Fruit fly (Drosophila melanogaster) whole organism, embryonic: ENCODE results near the gene MED14.

Source experiments
- Bteb2 ChIP-seq: fragments of 200-800 bp; sonication (Bioruptor generic); optimal IDR thresholded peaks from 2 replicates; lab custom pipeline; 2016; ENCODE audit warnings: missing biosample characterization, missing genetic modification characterization
- CG10431 ChIP-seq: fragments of 200-800 bp; sonication (Bioruptor generic); optimal IDR thresholded peaks from 3 replicates; lab custom pipeline; 2018; ENCODE audit warnings: missing biosample characterization, mild to moderate bottlenecking, missing genetic modification characterization
- CG10462 ChIP-seq: fragments of 200-800 bp; sonication (Bioruptor generic); optimal IDR thresholded peaks from 2 replicates; lab custom pipeline; 2016; ENCODE audit warnings: missing biosample characterization, missing genetic modification characterization
- CG10959 ChIP-seq: fragments of 200-800 bp; sonication (Bioruptor generic); IDR thresholded peaks from 2 replicates; pipeline ENCODE4 v1.3.6; 2022; ENCODE audit warnings: missing biosample characterization, missing genetic modification characterization
- CG11696 ChIP-seq: fragments of 200-800 bp; sonication (Bioruptor generic); IDR thresholded peaks from 2 replicates; pipeline ENCODE4 v1.3.6; 2022; ENCODE audit warnings: missing biosample characterization, missing genetic modification characterization
- CG12659 ChIP-seq: fragments of 200-800 bp; sonication (Bioruptor generic); optimal IDR thresholded peaks from 3 replicates; lab custom pipeline; 2017; ENCODE audit warnings: mild to moderate bottlenecking, missing biosample characterization, missing genetic modification reagents, missing genetic modification characterization
- CG13775 ChIP-seq: fragments of 200-800 bp; sonication (Bioruptor generic); optimal IDR thresholded peaks from 3 replicates; lab custom pipeline; 2017; ENCODE audit warnings: missing biosample characterization, mild to moderate bottlenecking, missing genetic modification characterization
- CG1832 ChIP-seq: fragments of 200-800 bp; sonication (Bioruptor generic); optimal IDR thresholded peaks from 2 replicates; lab custom pipeline; 2017; ENCODE audit warnings: missing biosample characterization, mild to moderate bottlenecking, missing genetic modification characterization, inconsistent platforms
- CG18764 ChIP-seq: fragments of 200-800 bp; sonication (Bioruptor generic); optimal IDR thresholded peaks from 3 replicates; lab custom pipeline; 2016; ENCODE audit warnings: missing biosample characterization, missing genetic modification characterization
- CG31388 ChIP-seq: fragments of 200-800 bp; sonication (Bioruptor generic); optimal IDR thresholded peaks from 2 replicates; lab custom pipeline; 2016; ENCODE audit warnings: missing biosample characterization, missing genetic modification characterization
- CG32767 ChIP-seq: fragments of 200-800 bp; sonication (Bioruptor generic); IDR thresholded peaks from 2 replicates; pipeline ENCODE4 v1.3.6; 2022; ENCODE audit warnings: missing biosample characterization, missing genetic modification characterization
- CG32772 ChIP-seq: fragments of 200-800 bp; sonication (Bioruptor generic); IDR thresholded peaks from 2 replicates; pipeline ENCODE4 v1.3.6; 2022; ENCODE audit warnings: missing biosample characterization, missing genetic modification characterization
- CG34422 ChIP-seq: fragments of 200-800 bp; sonication (Bioruptor generic); IDR thresholded peaks from 3 replicates; pipeline ENCODE4 v1.3.6; 2022; ENCODE audit warnings: missing biosample characterization, missing genetic modification characterization
- CG3838 ChIP-seq: fragments of 200-800 bp; sonication (Bioruptor generic); optimal IDR thresholded peaks from 3 replicates; lab custom pipeline; 2016; ENCODE audit warnings: missing biosample characterization, missing genetic modification characterization
- CG4854 ChIP-seq: fragments of 200-800 bp; sonication (Bioruptor generic); optimal IDR thresholded peaks from 2 replicates; lab custom pipeline; 2016; ENCODE audit warnings: missing biosample characterization, missing genetic modification characterization, inconsistent platforms
- CG5953 ChIP-seq: fragments of 200-800 bp; sonication (Bioruptor generic); IDR thresholded peaks from 2 replicates; pipeline ENCODE4 v1.3.6; 2022; ENCODE audit warnings: missing biosample characterization, missing genetic modification characterization
- CG6654 ChIP-seq: fragments of 200-800 bp; sonication (Bioruptor generic); optimal IDR thresholded peaks from 2 replicates; lab custom pipeline; 2017; ENCODE audit warnings: missing biosample characterization, mild to moderate bottlenecking, missing genetic modification characterization
- CG7786 ChIP-seq: fragments of 200-800 bp; sonication (Bioruptor generic); optimal IDR thresholded peaks from 2 replicates; lab custom pipeline; 2016; ENCODE audit warnings: missing biosample characterization, missing genetic modification characterization
- CG8281 ChIP-seq: fragments of 200-800 bp; sonication (Bioruptor generic); optimal IDR thresholded peaks from 2 replicates; lab custom pipeline; 2018; ENCODE audit warnings: missing biosample characterization, mild to moderate bottlenecking, missing genetic modification characterization, moderate library complexity
- CG8359 ChIP-seq: fragments of 200-800 bp; sonication (Bioruptor generic); optimal IDR thresholded peaks from 2 replicates; lab custom pipeline; 2017; ENCODE audit warnings: missing biosample characterization, mild to moderate bottlenecking, missing genetic modification characterization, borderline replicate concordance
- CG9797 ChIP-seq: fragments of 200-800 bp; sonication (Bioruptor generic); optimal IDR thresholded peaks from 3 replicates; lab custom pipeline; 2018; ENCODE audit warnings: missing biosample characterization, mild to moderate bottlenecking, missing genetic modification characterization
- Chrac-16 ChIP-seq: fragments of 200-800 bp; sonication (Bioruptor generic); optimal IDR thresholded peaks from 3 replicates; lab custom pipeline; 2016; ENCODE audit warnings: missing biosample characterization, missing genetic modification characterization
- Doc2 ChIP-seq: fragments of 200-800 bp; sonication (Bioruptor generic); IDR thresholded peaks from 2 replicates; pipeline ENCODE4 v1.3.6; 2022; ENCODE audit warnings: missing biosample characterization, missing genetic modification characterization
- Fer3 ChIP-seq: fragments of 200-800 bp; sonication (Bioruptor generic); optimal IDR thresholded peaks from 2 replicates; lab custom pipeline; 2018; ENCODE audit warnings: missing biosample characterization, mild to moderate bottlenecking, missing genetic modification characterization, moderate library complexity
- Lpt ChIP-seq: fragments of >200 bp; optimal IDR thresholded peaks from 2 replicates; lab custom pipeline; 2018; ENCODE audit warnings: missing biosample characterization, missing genetic modification characterization
- Mes4 ChIP-seq: fragments of 200-800 bp; sonication (Bioruptor generic); optimal IDR thresholded peaks from 2 replicates; lab custom pipeline; 2016; ENCODE audit warnings: missing biosample characterization, missing genetic modification characterization
- Poxn ChIP-seq: fragments of 200-800 bp; sonication (Bioruptor generic); IDR thresholded peaks from 2 replicates; pipeline ENCODE4 v1.3.6; 2022; ENCODE audit warnings: missing biosample characterization, missing genetic modification characterization
- aop ChIP-seq: fragments of 200-800 bp; sonication (Bioruptor generic); IDR thresholded peaks from 2 replicates; pipeline ENCODE4 v1.3.6; 2022; ENCODE audit warnings: missing biosample characterization, missing genetic modification characterization
- bab2 ChIP-seq: fragments of 200-800 bp; sonication (Bioruptor generic); optimal IDR thresholded peaks from 2 replicates; lab custom pipeline; 2016; ENCODE audit warnings: missing biosample characterization, missing genetic modification characterization
- cas ChIP-seq: fragments of 200-800 bp; sonication (Bioruptor generic); IDR thresholded peaks from 2 replicates; pipeline ENCODE4 v1.3.6; 2022; ENCODE audit warnings: missing biosample characterization, missing genetic modification characterization
- dan ChIP-seq: fragments of 200-800 bp; sonication (Bioruptor generic); IDR thresholded peaks from 2 replicates; pipeline ENCODE4 v1.3.6; 2022; ENCODE audit warnings: missing biosample characterization, missing genetic modification characterization
- eve ChIP-seq, 2 experiments: fragments of >200 bp; optimal IDR thresholded peaks; 2 replicates each; lab custom pipeline; 2017; ENCODE audit warnings: missing biosample characterization in 2 of 2, missing genetic modification characterization in 2 of 2
- grau ChIP-seq: fragments of 200-800 bp; optimal IDR thresholded peaks from 3 replicates; lab custom pipeline; 2019; ENCODE audit warnings: missing biosample characterization, mild to moderate bottlenecking, missing genetic modification characterization, moderate library complexity
- gsb ChIP-seq: fragments of 200-800 bp; sonication (Bioruptor generic); IDR thresholded peaks from 2 replicates; pipeline ENCODE4 v1.3.6; 2022; ENCODE audit warnings: missing biosample characterization, missing genetic modification characterization
- ham ChIP-seq: fragments of 200-800 bp; sonication (Bioruptor generic); IDR thresholded peaks from 2 replicates; pipeline ENCODE4 v1.3.6; 2022; ENCODE audit warnings: missing biosample characterization, missing genetic modification characterization
- hkb ChIP-seq, 2 experiments: fragments of 200-800 bp in 1 of 2; fragments of >200 bp in 1 of 2; sonication (Bioruptor generic) in 1 of 2; IDR thresholded peaks in 1 of 2; optimal IDR thresholded peaks in 1 of 2; 2 replicates each; pipeline versions ENCODE4 v1.3.6 to Lab custom; 2017 to 2022; ENCODE audit warnings: missing biosample characterization in 1 of 2, missing genetic modification characterization in 1 of 2
- jumu ChIP-seq: fragments of 200-800 bp; sonication (Bioruptor generic); optimal IDR thresholded peaks from 3 replicates; lab custom pipeline; 2016; ENCODE audit warnings: missing biosample characterization, missing genetic modification characterization
- lab ChIP-seq: fragments of 200-800 bp; sonication (Bioruptor generic); optimal IDR thresholded peaks from 3 replicates; lab custom pipeline; 2017; ENCODE audit warnings: missing biosample characterization, missing genetic modification characterization, mild to moderate bottlenecking, moderate library complexity, missing genetic modification reagents
- nerfin-1 ChIP-seq: fragments of 200-800 bp; sonication (Bioruptor generic); optimal IDR thresholded peaks from 3 replicates; lab custom pipeline; 2019; ENCODE audit warnings: missing biosample characterization, mild to moderate bottlenecking, missing genetic modification characterization, moderate library complexity
- nmo ChIP-seq: fragments of 200-800 bp; sonication (Bioruptor generic); optimal IDR thresholded peaks from 2 replicates; lab custom pipeline; 2018; ENCODE audit warnings: missing biosample characterization, mild to moderate bottlenecking, missing genetic modification characterization, moderate library complexity
- onecut ChIP-seq: fragments of 200-800 bp; sonication (Bioruptor generic); IDR thresholded peaks from 2 replicates; pipeline ENCODE4 v1.3.6; 2022; ENCODE audit warnings: missing biosample characterization, missing genetic modification characterization
- peb ChIP-seq: fragments of 200-800 bp; sonication (Bioruptor generic); IDR thresholded peaks from 2 replicates; pipeline ENCODE4 v1.3.6; 2022; ENCODE audit warnings: missing biosample characterization, missing genetic modification characterization
- pzg ChIP-seq: fragments of 200-800 bp; sonication (Bioruptor generic); optimal IDR thresholded peaks from 3 replicates; lab custom pipeline; 2018; ENCODE audit warnings: missing biosample characterization, mild to moderate bottlenecking, missing genetic modification characterization, moderate library complexity
- ro ChIP-seq: fragments of 200-800 bp; sonication (Bioruptor generic); IDR thresholded peaks from 2 replicates; pipeline ENCODE4 v1.3.6; 2022; ENCODE audit warnings: missing biosample characterization, missing genetic modification characterization
- sd ChIP-seq: fragments of 200-800 bp; sonication (Bioruptor generic); optimal IDR thresholded peaks from 3 replicates; lab custom pipeline; 2018; ENCODE audit warnings: missing biosample characterization, mild to moderate bottlenecking, missing genetic modification characterization, moderate library complexity
- sens ChIP-seq: fragments of 200-800 bp; sonication (Bioruptor generic); peaks from one replicate; lab custom pipeline; 2016; ENCODE audit warnings: missing biosample characterization, missing genetic modification characterization
- seq ChIP-seq: fragments of 200-800 bp; sonication (Bioruptor generic); IDR thresholded peaks from 2 replicates; pipeline ENCODE4 v1.3.6; 2022; ENCODE audit warnings: missing biosample characterization, missing genetic modification characterization
- ssp ChIP-seq: fragments of 200-800 bp; sonication (Bioruptor generic); IDR thresholded peaks from 2 replicates; pipeline ENCODE4 v1.3.6; 2022; ENCODE audit warnings: missing biosample characterization, missing genetic modification characterization
- stwl ChIP-seq: fragments of 200-800 bp; sonication (Bioruptor generic); optimal IDR thresholded peaks from 3 replicates; lab custom pipeline; 2018; ENCODE audit warnings: missing biosample characterization, mild to moderate bottlenecking, missing genetic modification characterization, moderate library complexity
- yki ChIP-seq: fragments of >200 bp; optimal IDR thresholded peaks from 3 replicates; lab custom pipeline; 2018
- zen ChIP-seq: fragments of 200-800 bp; sonication (Bioruptor generic); optimal IDR thresholded peaks from 3 replicates; lab custom pipeline; 2018; ENCODE audit warnings: missing biosample characterization, mild to moderate bottlenecking, missing genetic modification characterization, moderate library complexity

Gene MED14

dm6 chr3L:606490-607327 is 13.7 kb downstream of the MED14 start, which contains the start of gene Reg-2 (continued):
- TF ChIP-seq grau (tag; lab: Kevin White, UChicago): peak; percentile 31
- no peak for TF ChIP-seq CG1832 (GFP tag; lab: Kevin White, UChicago)
- TF ChIP-seq Doc2: no peak
- no peak for TF ChIP-seq gsb (GFP tag; lab: Robert Waterston, UW)
- TF ChIP-seq dan: no peak
- TF ChIP-seq CG10431: no peak
- TF ChIP-seq CG31388 (GFP tag; lab: Kevin White, UChicago): no peak
- TF ChIP-seq Fer3 (tag; lab: Kevin White, UChicago): no peak
- no peak for TF ChIP-seq CG4854 (GFP tag; lab: Kevin White, UChicago)
- no peak for TF ChIP-seq CG9797
- no peak for TF ChIP-seq CG6654
- peak; percentile 28 for TF ChIP-seq pzg (GFP tag; lab: Kevin White, UChicago)
- peak; percentile 4 for TF ChIP-seq lab
- TF ChIP-seq Chrac-16 (GFP tag; lab: Kevin White, UChicago): peak; percentile 28
- TF ChIP-seq CG32767 (GFP tag; lab: Robert Waterston, UW): no peak
- TF ChIP-seq CG8359 (GFP tag; lab: Kevin White, UChicago): no peak
- TF ChIP-seq eve (GFP tag; optimal IDR thresholded peaks at IDR 0.05; lab: Kevin White, UChicago): no peak
- TF ChIP-seq Lpt (GFP tag; lab: Kevin White, UChicago): no peak
- no peak; the same call in 2 of the 3 replicates for TF ChIP-seq CG34422
- TF ChIP-seq CG3838 (GFP tag; lab: Kevin White, UChicago): no peak
- no peak for TF ChIP-seq aop (GFP tag; lab: Robert Waterston, UW)
- TF ChIP-seq cas: no peak
- TF ChIP-seq jumu: no peak
- peak; percentile 28 for TF ChIP-seq nmo
- no peak for TF ChIP-seq CG10959 (GFP tag; lab: Robert Waterston, UW)
- no peak for TF ChIP-seq Bteb2
- TF ChIP-seq Mes4 (GFP tag; lab: Kevin White, UChicago): no peak
- TF ChIP-seq CG13775 (GFP tag; lab: Kevin White, UChicago): no peak
- no peak for TF ChIP-seq ro (GFP tag; lab: Robert Waterston, UW)
- no peak for TF ChIP-seq ham (GFP tag; lab: Robert Waterston, UW)
- TF ChIP-seq CG8281: no peak
- TF ChIP-seq CG7786: no peak
- no peak for TF ChIP-seq nerfin-1 (tag; lab: Kevin White, UChicago)
- TF ChIP-seq stwl (tag; lab: Kevin White, UChicago): peak; percentile 13
- TF ChIP-seq CG12659 (GFP tag; lab: Kevin White, UChicago): peak; percentile 45
- no peak for TF ChIP-seq ssp (GFP tag; lab: Robert Waterston, UW)
- no peak for TF ChIP-seq bab2
- TF ChIP-seq sens: peak; percentile 30
- TF ChIP-seq seq (GFP tag; lab: Robert Waterston, UW): no peak
- peak; percentile 13 for TF ChIP-seq zen (tag; lab: Kevin White, UChicago)
- no peak for TF ChIP-seq CG32772
- no peak for TF ChIP-seq Poxn (GFP tag; lab: Robert Waterston, UW)
- peak; percentile 13; the same call in 1 of the 2 replicates for TF ChIP-seq onecut (GFP tag; lab: Robert Waterston, UW)
- no peak for TF ChIP-seq peb
- no peak for TF ChIP-seq CG18764 (GFP tag; lab: Kevin White, UChicago)
- no peak for TF ChIP-seq CG5953 (GFP tag; lab: Robert Waterston, UW)
- TF ChIP-seq sd: peak; percentile 24
- TF ChIP-seq CG11696: no peak
- TF ChIP-seq yki (lab: Kevin White, UChicago): no peak
- TF ChIP-seq hkb (optimal IDR thresholded peaks at IDR 0.05; lab: Kevin White, UChicago): no peak
- no peak for TF ChIP-seq hkb (GFP tag; IDR thresholded peaks at IDR 0.05; lab: Robert Waterston, UW)
- TF ChIP-seq CG10462 (GFP tag; lab: Kevin White, UChicago): no peak
